Worm (Caenorhabditis elegans) whole organism, L4 larva: ENCODE data around the gene irk-3.

Experiments
- F10B5.3 ChIP-seq: sonication (generic microtip); optimal IDR thresholded peaks from 2 replicates; lab custom pipeline; 2016; ENCODE audit warnings: mild to moderate bottlenecking, missing genetic modification characterization, missing compliant biosample characterization
- F44E2.7 ChIP-seq: fragments of 200-800 bp; sonication (Bioruptor generic); IDR thresholded peaks from 2 replicates; pipeline ENCODE4 v2.1.2; 2022; ENCODE audit warnings: missing genetic modification characterization, missing compliant biosample characterization
- Y5F2A.4 ChIP-seq: fragments of 200-800 bp; sonication (Bioruptor generic); optimal IDR thresholded peaks from 2 replicates; lab custom pipeline; 2018; ENCODE audit warnings: mild to moderate bottlenecking, missing genetic modification characterization, missing compliant biosample characterization
- ama-1 ChIP-seq: fragments of 150-350 bp; optimal IDR thresholded peaks from 2 replicates; lab custom pipeline; 2014; ENCODE audit warnings: inconsistent platforms, mixed read lengths
- ceh-82 ChIP-seq: sonication (generic microtip); optimal IDR thresholded peaks from 2 replicates; lab custom pipeline; 2017; ENCODE audit warnings: missing biosample characterization, missing genetic modification characterization
- lir-3 ChIP-seq: sonication (generic microtip); optimal IDR thresholded peaks from 2 replicates; lab custom pipeline; 2016; ENCODE audit warnings: mild to moderate bottlenecking, missing genetic modification characterization, missing compliant biosample characterization
- lsy-2 ChIP-seq, 2 experiments: fragments of 150-350 bp in 1 of 2; sonication (generic microtip) in 1 of 2; optimal IDR thresholded peaks; 2 replicates each; lab custom pipeline; 2014 to 2017; ENCODE audit warnings: missing biosample characterization in 2 of 2, missing genetic modification characterization in 2 of 2
- mep-1 ChIP-seq: fragments of 150-350 bp; sonication (generic microtip); optimal IDR thresholded peaks from 3 replicates; lab custom pipeline; 2014; ENCODE audit warnings: missing biosample characterization, missing genetic modification characterization
- nhr-102 ChIP-seq: sonication (generic microtip); optimal IDR thresholded peaks from 2 replicates; lab custom pipeline; 2016; ENCODE audit warnings: mild to moderate bottlenecking, missing genetic modification characterization, moderate library complexity, missing compliant biosample characterization
- pqm-1 ChIP-seq: sonication (generic microtip); optimal IDR thresholded peaks from 2 replicates; lab custom pipeline; 2017; ENCODE audit warnings: missing biosample characterization, missing genetic modification characterization
- skn-1 ChIP-seq: fragments of 150-350 bp; optimal IDR thresholded peaks from 2 replicates; lab custom pipeline; 2014; ENCODE audit warnings: missing biosample characterization, missing genetic modification characterization

- TF ChIP-seq lsy-2 (tag; optimal IDR thresholded peaks at IDR 0.05; lab: Kevin White, UChicago) (no peak), Y5F2A.4 (no peak), ama-1 (lab: Kevin White, UChicago) (no peak), F10B5.3 (tag; lab: Kevin White, UChicago) (no peak), mep-1 (peak; percentile 54), F44E2.7 (no peak), ceh-82 (tag; lab: Kevin White, UChicago) (no peak), pqm-1 (no peak), nhr-102 (tag; lab: Kevin White, UChicago) (no peak), lir-3 (tag; lab: Kevin White, UChicago) (no peak), skn-1 (tag; lab: Kevin White, UChicago) (no peak)
Observed at ce11 chrX:14349690-14350168, 20.5 kb downstream of the irk-3 start, which contains the start of gene wdr-5.2.
